Worm (Caenorhabditis elegans) whole organism, midembryonic: Measurements from ENCODE around the gene K06A9.1.

Experiments used
- T22C8.4 ChIP-seq: fragments of 200-800 bp; sonication (Bioruptor generic); IDR thresholded peaks from 2 replicates; pipeline ENCODE4 v1.3.6; 2022; ENCODE audit warnings: missing genetic modification characterization, missing compliant biosample characterization
- cog-1 ChIP-seq: sonication (generic microtip); optimal IDR thresholded peaks from 2 replicates; lab custom pipeline; 2016; ENCODE audit warnings: missing genetic modification characterization, missing compliant biosample characterization
- flt-1 ChIP-seq: fragments of 200-800 bp; sonication (Bioruptor generic); IDR thresholded peaks from 2 replicates; pipeline ENCODE4 v1.3.6; 2022; ENCODE audit warnings: missing genetic modification characterization, missing compliant biosample characterization
- klf-2 ChIP-seq: fragments of 200-800 bp; sonication (Bioruptor generic); conservative IDR thresholded peaks from 2 replicates; pipeline ENCODE4 v1.3.6; 2022; ENCODE audit warnings: missing genetic modification reagents, missing genetic modification characterization, missing compliant biosample characterization
- med-1 ChIP-seq: sonication (generic microtip); optimal IDR thresholded peaks from 2 replicates; lab custom pipeline; 2017; ENCODE audit warnings: missing genetic modification characterization, mild to moderate bottlenecking, missing compliant biosample characterization, antibody characterized with exemption, missing genetic modification reagents; ENCODE audit not compliant: insufficient read depth
- ref-1 ChIP-seq: fragments of 200-800 bp; sonication (Bioruptor generic); conservative IDR thresholded peaks from 2 replicates; pipeline ENCODE4 v1.3.6; 2022; ENCODE audit warnings: missing genetic modification reagents, missing genetic modification characterization, missing compliant biosample characterization
- tab-1 ChIP-seq: fragments of 200-800 bp; sonication (Bioruptor generic); IDR thresholded peaks from 2 replicates; pipeline ENCODE4 v1.3.6; 2022; ENCODE audit warnings: missing genetic modification characterization, missing compliant biosample characterization
- ztf-23 ChIP-seq: fragments of 200-800 bp; sonication (Bioruptor generic); IDR thresholded peaks from 2 replicates; pipeline ENCODE4 v1.3.6; 2022; ENCODE audit warnings: missing genetic modification reagents, missing genetic modification characterization, missing compliant biosample characterization
- ztf-29 ChIP-seq: fragments of 200-800 bp; sonication (Bioruptor generic); IDR thresholded peaks from 2 replicates; pipeline ENCODE4 v1.3.6; 2022; ENCODE audit warnings: missing genetic modification reagents, missing genetic modification characterization, missing compliant biosample characterization

Gene K06A9.1

ce11 chrX:1516574-1516973 is 30.7 kb upstream of the K06A9.1 start:
- TF ChIP-seq tab-1 (GFP tag; lab: Robert Waterston, UW) (no peak), ztf-29 (no peak), cog-1 (tag; lab: Kevin White, UChicago) (no peak), ref-1 (GFP tag; lab: Robert Waterston, UW) (no peak), klf-2 (GFP tag; lab: Robert Waterston, UW) (no peak), T22C8.4 (GFP tag; lab: Robert Waterston, UW) (no peak), flt-1 (GFP tag; lab: Robert Waterston, UW) (no peak), med-1 (GFP tag; lab: Kevin White, UChicago) (no peak), ztf-23 (GFP tag; lab: Robert Waterston, UW) (no peak)

DNA sequence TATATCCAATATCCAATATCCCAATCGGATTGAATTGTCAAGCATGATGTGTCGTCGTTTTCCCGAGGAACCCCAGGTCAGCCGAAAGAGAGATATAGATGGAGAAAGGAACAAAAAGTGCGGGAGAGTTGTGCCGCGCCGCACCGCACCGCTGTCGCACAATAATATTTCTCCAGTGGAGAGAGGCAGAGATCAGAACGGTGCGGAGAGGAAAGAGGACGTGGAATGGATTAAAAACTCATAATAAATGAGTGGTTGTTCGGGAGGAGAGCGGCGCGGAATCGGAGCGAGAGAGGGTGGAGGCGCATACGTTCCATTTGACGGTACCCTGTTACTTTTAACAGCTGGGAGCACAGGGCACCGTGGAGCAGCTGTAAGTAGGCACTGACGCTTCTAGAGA is 29.8 kb upstream of the K06A9.1 start:
- TF ChIP-seq ref-1 (GFP tag; lab: Robert Waterston, UW) (no peak), klf-2 (GFP tag; lab: Robert Waterston, UW) (no peak), ztf-23 (GFP tag; lab: Robert Waterston, UW) (no peak), tab-1 (GFP tag; lab: Robert Waterston, UW) (no peak), flt-1 (GFP tag; lab: Robert Waterston, UW) (0 out of 2 replicates have a peak, but pooled peaks have one; percentile 45), T22C8.4 (GFP tag; lab: Robert Waterston, UW) (no peak)

DNA sequence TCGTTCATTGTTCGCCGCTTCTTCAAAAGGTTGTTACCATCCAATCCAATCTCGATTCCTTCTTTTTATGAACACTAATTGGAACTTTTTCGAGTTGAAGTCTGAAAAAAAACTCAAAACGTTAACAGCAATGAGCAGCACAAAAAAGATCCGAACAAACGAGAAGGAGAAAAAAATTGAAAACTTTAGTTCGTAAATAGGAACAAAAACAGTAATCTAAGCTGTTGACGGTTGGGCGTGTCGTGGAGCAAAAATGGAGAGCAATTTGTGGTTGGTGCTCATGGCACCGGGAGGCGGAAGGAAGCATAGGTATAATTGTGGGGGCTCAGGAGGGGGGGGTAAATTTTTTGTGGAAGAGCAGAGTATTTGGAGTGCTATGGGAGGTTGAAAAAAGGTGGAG is 25.9 kb upstream of the K06A9.1 start, which contains the start of gene toca-1:
toca-1 (minus strand) TSS at position 101 of the 400 bp plus-strand sequence.
- TF ChIP-seq ztf-23 (GFP tag; lab: Robert Waterston, UW) (no peak), tab-1 (GFP tag; lab: Robert Waterston, UW) (no peak), T22C8.4 (GFP tag; lab: Robert Waterston, UW) (no peak), flt-1 (GFP tag; lab: Robert Waterston, UW) (no peak), med-1 (GFP tag; lab: Kevin White, UChicago) (no peak), cog-1 (tag; lab: Kevin White, UChicago) (no peak), ztf-29 (no peak), ref-1 (GFP tag; lab: Robert Waterston, UW) (no peak), klf-2 (GFP tag; lab: Robert Waterston, UW) (no peak)

- no peak for TF ChIP-seq ztf-23 (GFP tag; lab: Robert Waterston, UW)
- TF ChIP-seq ref-1 (GFP tag; lab: Robert Waterston, UW), result no peak
- TF ChIP-seq med-1 (GFP tag; lab: Kevin White, UChicago), result no peak
- no peak for TF ChIP-seq flt-1 (GFP tag; lab: Robert Waterston, UW)
- no peak for TF ChIP-seq klf-2 (GFP tag; lab: Robert Waterston, UW)
- no peak for TF ChIP-seq T22C8.4 (GFP tag; lab: Robert Waterston, UW)
- TF ChIP-seq ztf-29, result no peak
- no peak for TF ChIP-seq tab-1 (GFP tag; lab: Robert Waterston, UW)
Observed at ce11 chrX:1522068-1522467, 25.2 kb upstream of the K06A9.1 start.

DNA sequence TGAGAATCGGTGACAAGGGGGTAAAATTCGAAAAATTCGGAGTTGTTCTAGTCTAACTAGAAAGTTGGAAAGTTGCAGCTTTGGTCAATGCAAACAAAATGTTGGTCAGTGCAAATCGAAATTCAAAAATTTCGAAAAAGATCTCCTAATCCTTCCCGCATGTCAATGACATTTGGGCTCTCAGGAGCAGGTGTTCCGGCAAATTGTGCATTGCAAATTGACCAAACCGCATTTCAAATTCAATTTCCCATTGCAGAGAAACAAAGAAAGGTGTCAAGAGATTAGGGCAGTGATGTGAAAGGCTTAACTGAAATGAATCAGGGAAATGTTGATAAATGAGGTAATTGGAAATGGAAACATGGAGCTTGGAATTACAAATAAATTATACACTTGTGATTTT is 24.0 kb upstream of the K06A9.1 start:
- no peak for TF ChIP-seq tab-1 (GFP tag; lab: Robert Waterston, UW)

- no peak for TF ChIP-seq klf-2 (GFP tag; lab: Robert Waterston, UW)
- 0 out of 2 replicates have a peak, but pooled peaks have one; percentile 47 for TF ChIP-seq flt-1 (GFP tag; lab: Robert Waterston, UW)
- TF ChIP-seq cog-1 (tag; lab: Kevin White, UChicago), result peak; percentile 55
Observed at ce11 chrX:1524559-1524958, 22.7 kb upstream of the K06A9.1 start.

- TF ChIP-seq klf-2 (GFP tag; lab: Robert Waterston, UW) (no peak), med-1 (GFP tag; lab: Kevin White, UChicago) (no peak), T22C8.4 (GFP tag; lab: Robert Waterston, UW) (0 out of 2 replicates have a peak, but pooled peaks have one; percentile 32)
Observed at ce11 chrX:1525511-1526172, 21.7 kb upstream of the K06A9.1 start.

ce11 chrX:1527338-1527737 is 20.0 kb upstream of the K06A9.1 start:
- TF ChIP-seq cog-1 (tag; lab: Kevin White, UChicago) (no peak), T22C8.4 (GFP tag; lab: Robert Waterston, UW) (no peak), tab-1 (GFP tag; lab: Robert Waterston, UW) (no peak), ztf-29 (no peak), med-1 (GFP tag; lab: Kevin White, UChicago) (no peak), klf-2 (GFP tag; lab: Robert Waterston, UW) (no peak), ztf-23 (GFP tag; lab: Robert Waterston, UW) (no peak), ref-1 (GFP tag; lab: Robert Waterston, UW) (no peak), flt-1 (GFP tag; lab: Robert Waterston, UW) (no peak)

ce11 chrX:1528107-1528506 is 19.2 kb upstream of the K06A9.1 start:
- TF ChIP-seq klf-2 (GFP tag; lab: Robert Waterston, UW), result no peak
- TF ChIP-seq flt-1 (GFP tag; lab: Robert Waterston, UW), result no peak
- TF ChIP-seq med-1 (GFP tag; lab: Kevin White, UChicago), result no peak

- TF ChIP-seq ztf-23 (GFP tag; lab: Robert Waterston, UW), result no peak
- no peak for TF ChIP-seq klf-2 (GFP tag; lab: Robert Waterston, UW)
- no peak for TF ChIP-seq ztf-29
Observed at ce11 chrX:1529013-1529412, 18.3 kb upstream of the K06A9.1 start.
